Worm (Caenorhabditis elegans) whole organism, L3 larva: ENCODE measurements around the gene C03B1.7.

Experiments used
- R02D3.7 ChIP-seq: fragments of 150-350 bp; optimal IDR thresholded peaks from 2 replicates; lab custom pipeline; 2014; ENCODE audit warnings: missing biosample characterization, missing genetic modification characterization
- ZK546.5 ChIP-seq: sonication (generic microtip); optimal IDR thresholded peaks from 2 replicates; lab custom pipeline; 2017; ENCODE audit warnings: missing biosample characterization, missing genetic modification characterization
- aly-2 ChIP-seq: fragments of 150-350 bp; optimal IDR thresholded peaks from 2 replicates; lab custom pipeline; 2014; ENCODE audit warnings: missing biosample characterization, missing genetic modification characterization
- ama-1 ChIP-seq: fragments of 150-350 bp; optimal IDR thresholded peaks from 2 replicates; lab custom pipeline; 2018
- ceh-16 ChIP-seq: sonication (generic microtip); optimal IDR thresholded peaks from 2 replicates; lab custom pipeline; 2017; ENCODE audit warnings: missing biosample characterization, missing genetic modification characterization
- ceh-28 ChIP-seq: fragments of 150-350 bp; optimal IDR thresholded peaks from 2 replicates; lab custom pipeline; 2014; ENCODE audit warnings: missing biosample characterization, missing genetic modification reagents, missing genetic modification characterization
- ceh-82 ChIP-seq: fragments of 150-350 bp; optimal IDR thresholded peaks from 2 replicates; lab custom pipeline; 2014; ENCODE audit warnings: missing biosample characterization, missing genetic modification characterization
- daf-12 ChIP-seq: fragments of 150-350 bp; optimal IDR thresholded peaks from 2 replicates; lab custom pipeline; 2014; ENCODE audit warnings: missing biosample characterization, missing genetic modification reagents, missing genetic modification characterization
- egl-27 ChIP-seq: sonication (generic microtip); optimal IDR thresholded peaks from 4 replicates; lab custom pipeline; 2017; ENCODE audit warnings: missing biosample characterization, missing genetic modification reagents, missing genetic modification characterization
- elt-1 ChIP-seq: fragments of 150-350 bp; optimal IDR thresholded peaks from 2 replicates; lab custom pipeline; 2014; ENCODE audit warnings: missing biosample characterization, missing genetic modification characterization
- elt-2 ChIP-seq: sonication (generic microtip); optimal IDR thresholded peaks from 2 replicates; lab custom pipeline; 2016; ENCODE audit warnings: missing genetic modification reagents, mild to moderate bottlenecking, missing genetic modification characterization, missing compliant biosample characterization
- elt-3 ChIP-seq, 3 experiments: fragments of 150-350 bp in 1 of 3; sonication (generic microtip) in 2 of 3; optimal IDR thresholded peaks; 2 replicates in 2 of 3; 4 replicates in 1 of 3; lab custom pipeline; 2014 to 2017; ENCODE audit warnings: missing biosample characterization in 3 of 3, missing genetic modification characterization in 3 of 3
- fkh-2 ChIP-seq: fragments of 150-350 bp; optimal IDR thresholded peaks from 2 replicates; lab custom pipeline; 2014; ENCODE audit warnings: missing biosample characterization, missing genetic modification reagents, missing genetic modification characterization
- fos-1 ChIP-seq: fragments of 150-350 bp; optimal IDR thresholded peaks from 2 replicates; lab custom pipeline; 2014; ENCODE audit warnings: missing biosample characterization, missing genetic modification characterization
- jun-1 ChIP-seq: fragments of 150-350 bp; optimal IDR thresholded peaks from 2 replicates; lab custom pipeline; 2014; ENCODE audit warnings: missing biosample characterization, missing genetic modification reagents, missing genetic modification characterization
- lin-15B ChIP-seq: fragments of 150-350 bp; optimal IDR thresholded peaks from 2 replicates; lab custom pipeline; 2014; ENCODE audit warnings: missing biosample characterization, missing genetic modification characterization
- lin-39 ChIP-seq: fragments of 150-350 bp; optimal IDR thresholded peaks from 2 replicates; lab custom pipeline; 2018; ENCODE audit warnings: missing biosample characterization, missing genetic modification reagents, missing genetic modification characterization
- lsy-12 ChIP-seq: sonication (generic microtip); optimal IDR thresholded peaks from 2 replicates; lab custom pipeline; 2016; ENCODE audit warnings: mild to moderate bottlenecking, missing genetic modification characterization, missing compliant biosample characterization
- nfya-1 ChIP-seq: sonication (generic microtip); optimal IDR thresholded peaks from 2 replicates; lab custom pipeline; 2017; ENCODE audit warnings: missing genetic modification characterization, mild to moderate bottlenecking, missing compliant biosample characterization, antibody characterized with exemption, moderate library complexity; ENCODE audit not compliant: insufficient read depth
- nhr-11 ChIP-seq: fragments of 150-350 bp; optimal IDR thresholded peaks from 2 replicates; lab custom pipeline; 2014; ENCODE audit warnings: missing biosample characterization, missing genetic modification characterization
- nhr-12 ChIP-seq: fragments of 150-350 bp; optimal IDR thresholded peaks from 2 replicates; lab custom pipeline; 2014; ENCODE audit warnings: missing biosample characterization, missing genetic modification characterization
- nhr-23 ChIP-seq: fragments of 150-350 bp; optimal IDR thresholded peaks from 2 replicates; lab custom pipeline; 2014; ENCODE audit warnings: missing biosample characterization, missing genetic modification reagents, missing genetic modification characterization
- nhr-237 ChIP-seq: fragments of 150-350 bp; optimal IDR thresholded peaks from 2 replicates; lab custom pipeline; 2014; ENCODE audit warnings: missing biosample characterization, missing genetic modification characterization
- nhr-43 ChIP-seq: sonication (generic microtip); optimal IDR thresholded peaks from 2 replicates; lab custom pipeline; 2016; ENCODE audit warnings: mild to moderate bottlenecking, missing genetic modification characterization, missing compliant biosample characterization; ENCODE audit not compliant: poor library complexity, severe bottlenecking
- nhr-67 ChIP-seq: fragments of 150-350 bp; optimal IDR thresholded peaks from 2 replicates; lab custom pipeline; 2014; ENCODE audit warnings: missing biosample characterization, missing genetic modification characterization
- nhr-76 ChIP-seq: fragments of 150-350 bp; sonication (generic microtip); optimal IDR thresholded peaks from 5 replicates; lab custom pipeline; 2014; ENCODE audit warnings: missing biosample characterization, missing genetic modification characterization
- pha-4 ChIP-seq: fragments of 150-350 bp; optimal IDR thresholded peaks from 2 replicates; lab custom pipeline; 2014; ENCODE audit warnings: missing biosample characterization, missing genetic modification reagents, missing genetic modification characterization
- pqm-1 ChIP-seq: fragments of 150-350 bp; optimal IDR thresholded peaks from 2 replicates; lab custom pipeline; 2017; ENCODE audit warnings: missing biosample characterization, missing genetic modification characterization, inconsistent platforms
- sea-2 ChIP-seq: fragments of 150-350 bp; sonication (generic microtip); optimal IDR thresholded peaks from 4 replicates; lab custom pipeline; 2014; ENCODE audit warnings: missing biosample characterization, missing genetic modification reagents, missing genetic modification characterization
- skn-1 ChIP-seq: fragments of 150-350 bp; optimal IDR thresholded peaks from 2 replicates; lab custom pipeline; 2014; ENCODE audit warnings: missing biosample characterization, missing genetic modification characterization
- snpc-4 ChIP-seq: fragments of 150-350 bp; optimal IDR thresholded peaks from 2 replicates; lab custom pipeline; 2014; ENCODE audit warnings: missing biosample characterization, missing genetic modification characterization
- tbx-2 ChIP-seq: sonication (generic microtip); optimal IDR thresholded peaks from 2 replicates; lab custom pipeline; 2016; ENCODE audit warnings: mild to moderate bottlenecking, missing genetic modification characterization, missing compliant biosample characterization
- unc-39 ChIP-seq: sonication (generic microtip); optimal IDR thresholded peaks from 4 replicates; lab custom pipeline; 2017; ENCODE audit warnings: missing biosample characterization, missing genetic modification characterization
- unc-62 ChIP-seq: fragments of 150-350 bp; sonication (generic microtip); optimal IDR thresholded peaks from 4 replicates; lab custom pipeline; 2014; ENCODE audit warnings: missing biosample characterization, missing genetic modification reagents, missing genetic modification characterization
- zag-1 ChIP-seq: fragments of 150-350 bp; optimal IDR thresholded peaks from 2 replicates; lab custom pipeline; 2014; ENCODE audit warnings: missing biosample characterization, missing genetic modification characterization
- ztf-11 ChIP-seq: fragments of 150-350 bp; optimal IDR thresholded peaks from 2 replicates; lab custom pipeline; 2014; ENCODE audit warnings: missing biosample characterization, missing genetic modification characterization
- ztf-4 ChIP-seq: fragments of 150-350 bp; optimal IDR thresholded peaks from 2 replicates; lab custom pipeline; 2014; ENCODE audit warnings: missing biosample characterization, missing genetic modification characterization

The C03B1.7 gene

DNA sequence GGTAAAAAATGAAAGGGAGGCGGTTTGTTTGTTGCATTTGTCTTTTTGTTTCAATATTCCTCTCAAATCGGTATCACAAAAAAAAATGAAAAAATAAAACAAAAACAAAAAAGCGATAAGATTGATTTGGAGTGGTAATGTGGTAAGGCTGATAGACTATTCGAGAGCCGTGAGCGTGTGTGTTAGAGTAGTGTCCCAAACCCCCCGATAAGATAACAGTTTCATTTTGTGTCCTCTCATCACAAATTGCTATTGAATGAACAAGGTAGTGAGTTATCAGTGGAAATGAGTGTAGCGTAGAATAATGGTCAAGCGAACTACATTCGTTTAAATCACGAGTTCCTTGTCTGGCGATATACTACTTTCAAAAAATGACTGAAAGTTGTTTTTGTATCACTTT is 3.2 kb upstream of the C03B1.7 start:
- peak; percentile 16 for TF ChIP-seq egl-27 (tag; lab: Kevin White, UChicago)
- no peak for TF ChIP-seq sea-2 (GFP tag; lab: Kevin White, UChicago)
- TF ChIP-seq nhr-237 (tag; lab: Kevin White, UChicago) = no peak
- peak; percentile 30 for TF ChIP-seq pha-4 (tag; lab: Kevin White, UChicago)
- TF ChIP-seq elt-2 (tag; lab: Kevin White, UChicago) = peak; percentile 99
- TF ChIP-seq pqm-1 = peak; percentile 99
- TF ChIP-seq elt-1 = no peak
- no peak for TF ChIP-seq skn-1
- TF ChIP-seq, all 47 proteins: peak for 4

DNA sequence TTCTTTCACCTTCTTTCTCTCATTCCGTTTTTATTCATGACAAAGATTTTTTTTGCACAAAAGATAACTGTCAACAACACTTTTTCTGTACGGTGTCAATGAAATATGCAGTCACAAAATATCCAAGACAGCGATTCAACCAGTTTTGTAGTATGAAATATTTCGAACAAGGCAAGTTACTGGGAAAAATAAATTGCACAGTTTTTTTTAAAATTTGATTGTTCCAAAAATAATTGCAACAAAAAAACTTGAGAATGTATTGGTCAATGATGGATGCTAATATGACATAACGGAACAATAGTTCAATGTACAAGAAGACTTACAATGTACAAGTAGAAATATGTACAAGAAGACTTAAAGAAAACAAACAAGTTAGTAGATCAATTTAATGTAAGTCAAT is 4.2 kb downstream of the C03B1.7 start:
- no peak for TF ChIP-seq elt-2 (tag; lab: Kevin White, UChicago)
- TF ChIP-seq unc-62 (GFP tag; lab: Kevin White, UChicago) = no peak
- TF ChIP-seq nhr-76 (tag; lab: Kevin White, UChicago) = no peak
- TF ChIP-seq nhr-67 (tag; lab: Kevin White, UChicago) = no peak
- TF ChIP-seq ama-1 (lab: Kevin White, UChicago) = no peak
- TF ChIP-seq lin-39 (tag; lab: Kevin White, UChicago) = no peak
- TF ChIP-seq lsy-12 (tag; lab: Kevin White, UChicago) = no peak
- TF ChIP-seq ceh-16 = no peak
- TF ChIP-seq zag-1 (tag; lab: Kevin White, UChicago) = no peak
- no peak for TF ChIP-seq nhr-11 (tag; lab: Kevin White, UChicago)
- no peak for TF ChIP-seq egl-27 (tag; lab: Kevin White, UChicago)
- no peak for TF ChIP-seq jun-1
- TF ChIP-seq nhr-12 = no peak
- TF ChIP-seq snpc-4 (tag; lab: Kevin White, UChicago) = no peak
- TF ChIP-seq lin-15B (tag; lab: Kevin White, UChicago) = no peak
- TF ChIP-seq R02D3.7 (tag; lab: Kevin White, UChicago) = no peak
- no peak for TF ChIP-seq fkh-2 (tag; lab: Kevin White, UChicago)
- no peak for TF ChIP-seq elt-3 (tag; optimal IDR thresholded peaks at IDR 0.05; lab: Kevin White, UChicago)
- no peak for TF ChIP-seq nhr-43 (tag; lab: Kevin White, UChicago)

DNA sequence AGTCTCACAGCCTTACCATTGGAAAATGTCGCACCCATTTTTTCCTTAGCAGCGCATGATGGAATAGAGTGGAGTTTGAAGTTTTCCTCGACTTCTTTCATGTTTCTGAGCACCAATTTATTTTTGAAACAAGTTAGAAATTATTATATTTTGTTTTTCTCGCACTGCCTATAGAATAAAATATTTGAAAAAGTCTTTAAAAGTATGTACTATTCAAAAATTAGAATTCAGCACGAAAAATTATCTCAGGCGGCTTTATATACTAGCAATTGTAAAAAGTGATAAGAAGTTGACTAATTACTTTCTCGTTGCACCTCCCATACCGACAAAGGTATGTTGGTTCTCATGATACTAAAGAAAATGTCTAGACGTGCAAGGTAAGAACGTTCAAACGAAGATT is 5.4 kb downstream of the C03B1.7 start, which contains the start of gene C03B1.9:
TSS of gene C03B1.9 (minus strand) at position 101 of the 400 bp plus-strand sequence.
- TF ChIP-seq ztf-4 (tag; lab: Kevin White, UChicago) (no peak), nhr-76 (tag; lab: Kevin White, UChicago) (no peak), lsy-12 (tag; lab: Kevin White, UChicago) (no peak), sea-2 (GFP tag; lab: Kevin White, UChicago) (no peak), elt-2 (tag; lab: Kevin White, UChicago) (no peak), zag-1 (tag; lab: Kevin White, UChicago) (no peak), ZK546.5 (no peak), lin-39 (tag; lab: Kevin White, UChicago) (no peak), nfya-1 (tag; lab: Kevin White, UChicago) (no peak), pqm-1 (no peak), unc-39 (tag; lab: Kevin White, UChicago) (no peak), elt-3 (tag; optimal IDR thresholded peaks at IDR 0.05; lab: Kevin White, UChicago) (no peak), nhr-237 (tag; lab: Kevin White, UChicago) (no peak), nhr-12 (no peak), ceh-82 (tag; lab: Kevin White, UChicago) (no peak), aly-2 (no peak), egl-27 (tag; lab: Kevin White, UChicago) (no peak), ama-1 (lab: Kevin White, UChicago) (no peak), fos-1 (tag; lab: Kevin White, UChicago) (no peak), lin-15B (tag; lab: Kevin White, UChicago) (no peak)
- TF ChIP-seq, all 47 proteins: peak for 0

DNA sequence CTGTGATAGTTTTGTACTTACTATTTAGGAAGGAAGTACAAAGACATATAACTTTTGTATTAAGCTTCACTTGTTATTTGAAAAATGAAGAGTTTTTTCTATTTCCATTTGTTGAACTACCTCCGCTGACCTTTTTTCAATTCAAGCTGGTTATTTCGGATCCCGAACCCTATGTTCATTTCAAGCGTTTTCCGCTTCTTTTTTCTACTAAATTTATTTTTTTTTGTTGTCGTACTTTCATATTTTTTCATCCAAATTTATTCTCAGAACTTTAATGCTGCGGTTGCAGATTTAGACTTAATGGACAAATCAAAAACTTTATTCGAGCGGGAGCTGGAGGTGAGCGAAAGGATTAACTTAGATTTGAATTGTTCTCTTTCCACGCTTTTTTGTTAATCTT is 8.4 kb downstream of the C03B1.7 start, which contains the start of gene C03B1.6:
TSS of gene C03B1.6 (plus strand) at position 301 of the 400 bp plus-strand sequence.
- TF ChIP-seq ceh-28 (tag; lab: Kevin White, UChicago) (no peak), pha-4 (tag; lab: Kevin White, UChicago) (no peak), fkh-2 (tag; lab: Kevin White, UChicago) (no peak), nhr-23 (tag; lab: Kevin White, UChicago) (no peak), nhr-43 (tag; lab: Kevin White, UChicago) (no peak), nhr-76 (tag; lab: Kevin White, UChicago) (no peak), tbx-2 (tag; lab: Kevin White, UChicago) (no peak), ztf-11 (tag; lab: Kevin White, UChicago) (no peak), nfya-1 (tag; lab: Kevin White, UChicago) (no peak), elt-2 (tag; lab: Kevin White, UChicago) (no peak), jun-1 (no peak), lin-15B (tag; lab: Kevin White, UChicago) (no peak), daf-12 (tag; lab: Kevin White, UChicago) (no peak), egl-27 (tag; lab: Kevin White, UChicago) (no peak), sea-2 (GFP tag; lab: Kevin White, UChicago) (no peak), nhr-12 (no peak), unc-62 (GFP tag; lab: Kevin White, UChicago) (no peak)
